Worm (Caenorhabditis elegans) whole organism, L1 larva: ENCODE measurements around the gene C29F5.8.

Experiments used
- C04F5.9 ChIP-seq: sonication (generic microtip); optimal IDR thresholded peaks from 2 replicates; lab custom pipeline; 2016; ENCODE audit warnings: missing genetic modification characterization, missing compliant biosample characterization
- C16A3.4 ChIP-seq: fragments of 150-350 bp; optimal IDR thresholded peaks from 2 replicates; lab custom pipeline; 2014; ENCODE audit warnings: missing biosample characterization, missing genetic modification characterization
- C34B4.2 ChIP-seq: sonication (generic microtip); optimal IDR thresholded peaks from 2 replicates; lab custom pipeline; 2017; ENCODE audit warnings: mild to moderate bottlenecking, missing genetic modification characterization, missing compliant biosample characterization
- Y116A8C.19 ChIP-seq: sonication (generic microtip); optimal IDR thresholded peaks from 2 replicates; lab custom pipeline; 2016; ENCODE audit warnings: missing compliant biosample characterization, missing genetic modification characterization, borderline replicate concordance
- aha-1 ChIP-seq: fragments of 150-350 bp; optimal IDR thresholded peaks from 2 replicates; lab custom pipeline; 2014; ENCODE audit warnings: missing biosample characterization, missing genetic modification characterization
- alr-1 ChIP-seq: fragments of 200-800 bp; sonication (Bioruptor generic); optimal IDR thresholded peaks from 2 replicates; lab custom pipeline; 2018; ENCODE audit warnings: borderline replicate concordance, mild to moderate bottlenecking, missing genetic modification characterization, missing compliant biosample characterization
- aly-2 ChIP-seq: fragments of 150-350 bp; optimal IDR thresholded peaks from 2 replicates; lab custom pipeline; 2014; ENCODE audit warnings: missing biosample characterization, missing genetic modification characterization
- blmp-1 ChIP-seq: fragments of 150-350 bp; optimal IDR thresholded peaks from 2 replicates; lab custom pipeline; 2014; ENCODE audit warnings: missing biosample characterization, missing genetic modification characterization
- ceh-63 ChIP-seq: fragments of 200-800 bp; sonication (Bioruptor generic); optimal IDR thresholded peaks from 2 replicates; lab custom pipeline; 2018; ENCODE audit warnings: mild to moderate bottlenecking, missing genetic modification characterization, missing compliant biosample characterization
- ceh-8 ChIP-seq: fragments of 200-800 bp; sonication (Bioruptor generic); optimal IDR thresholded peaks from 2 replicates; lab custom pipeline; 2018; ENCODE audit warnings: mild to moderate bottlenecking, missing genetic modification characterization, moderate library complexity, missing compliant biosample characterization
- ceh-82 ChIP-seq, 3 experiments: fragments of 150-350 bp in 1 of 3; sonication (generic microtip) in 2 of 3; optimal IDR thresholded peaks; 2 replicates each; lab custom pipeline; 2014 to 2017; ENCODE audit warnings: missing biosample characterization in 3 of 3, missing genetic modification characterization in 3 of 3
- ceh-90 ChIP-seq: sonication (generic microtip); optimal IDR thresholded peaks from 2 replicates; lab custom pipeline; 2016; ENCODE audit warnings: missing genetic modification characterization, missing compliant biosample characterization
- ces-1 ChIP-seq: fragments of 150-350 bp; optimal IDR thresholded peaks from 2 replicates; lab custom pipeline; 2014; ENCODE audit warnings: missing biosample characterization, missing genetic modification reagents, missing genetic modification characterization
- efl-3 ChIP-seq: fragments of 200-800 bp; sonication (Bioruptor generic); optimal IDR thresholded peaks from 2 replicates; lab custom pipeline; 2018; ENCODE audit warnings: mild to moderate bottlenecking, missing genetic modification characterization, missing compliant biosample characterization
- egl-13 ChIP-seq: sonication (generic microtip); optimal IDR thresholded peaks from 2 replicates; lab custom pipeline; 2016; ENCODE audit warnings: missing genotype, missing genetic modification reagents, missing genetic modification characterization, missing compliant biosample characterization
- egl-27 ChIP-seq, 2 experiments: fragments of 150-350 bp in 1 of 2; sonication (generic microtip); optimal IDR thresholded peaks; 3 replicates each; lab custom pipeline; 2017 to 2018; ENCODE audit warnings: missing biosample characterization in 2 of 2, missing genetic modification characterization in 2 of 2, missing genetic modification reagents in 2 of 2
- ets-5 ChIP-seq: fragments of 200-800 bp; sonication (Bioruptor generic); IDR thresholded peaks from 2 replicates; pipeline ENCODE4 v1.3.6; 2022; ENCODE audit warnings: missing genetic modification characterization, missing compliant biosample characterization
- fkh-10 ChIP-seq: sonication (generic microtip); optimal IDR thresholded peaks from 2 replicates; lab custom pipeline; 2017; ENCODE audit warnings: missing biosample characterization, missing genetic modification reagents, missing genetic modification characterization
- fkh-4 ChIP-seq: sonication (generic microtip); optimal IDR thresholded peaks from 2 replicates; lab custom pipeline; 2016; ENCODE audit warnings: missing compliant biosample characterization, missing genetic modification characterization, borderline replicate concordance
- fkh-8 ChIP-seq: sonication (generic microtip); optimal IDR thresholded peaks from 2 replicates; lab custom pipeline; 2016; ENCODE audit warnings: mild to moderate bottlenecking, missing genetic modification characterization, missing compliant biosample characterization
- fos-1 ChIP-seq: fragments of 150-350 bp; optimal IDR thresholded peaks from 2 replicates; lab custom pipeline; 2014; ENCODE audit warnings: missing biosample characterization, missing genetic modification characterization
- grh-1 ChIP-seq: fragments of 200-800 bp; sonication (Bioruptor generic); IDR thresholded peaks from 2 replicates; pipeline ENCODE4 v1.3.6; 2022; ENCODE audit warnings: missing genetic modification reagents, missing genetic modification characterization, missing compliant biosample characterization
- hlh-4 ChIP-seq: sonication (generic microtip); optimal IDR thresholded peaks from 2 replicates; lab custom pipeline; 2016; ENCODE audit warnings: mild to moderate bottlenecking, missing genetic modification characterization, missing compliant biosample characterization
- irx-1 ChIP-seq: sonication (generic microtip); optimal IDR thresholded peaks from 2 replicates; lab custom pipeline; 2016; ENCODE audit warnings: missing genetic modification characterization, missing compliant biosample characterization
- isw-1 ChIP-seq: fragments of 200-800 bp; sonication (Bioruptor generic); IDR thresholded peaks from 2 replicates; pipeline ENCODE4 v1.3.6; 2022; ENCODE audit warnings: missing genetic modification characterization, missing compliant biosample characterization
- jun-1 ChIP-seq: fragments of 150-350 bp; optimal IDR thresholded peaks from 2 replicates; lab custom pipeline; 2014; ENCODE audit warnings: missing biosample characterization, missing genetic modification reagents, missing genetic modification characterization
- lin-15B ChIP-seq: fragments of 150-350 bp; sonication (generic microtip); optimal IDR thresholded peaks from 3 replicates; lab custom pipeline; 2014; ENCODE audit warnings: missing biosample characterization, missing genetic modification characterization
- lin-39 ChIP-seq: fragments of 150-350 bp; optimal IDR thresholded peaks from 2 replicates; lab custom pipeline; 2014; ENCODE audit warnings: missing biosample characterization, missing genetic modification reagents, missing genetic modification characterization
- lir-3 ChIP-seq: sonication (generic microtip); optimal IDR thresholded peaks from 2 replicates; lab custom pipeline; 2016; ENCODE audit warnings: mild to moderate bottlenecking, missing genetic modification characterization, moderate library complexity, missing compliant biosample characterization; ENCODE audit not compliant: poor library complexity
- lsy-2 ChIP-seq, 2 experiments: fragments of 150-350 bp; optimal IDR thresholded peaks; 2 replicates each; lab custom pipeline; 2014; ENCODE audit warnings: missing biosample characterization in 2 of 2, missing genetic modification characterization in 2 of 2
- mab-9 ChIP-seq: fragments of 200-800 bp; sonication (Bioruptor generic); IDR thresholded peaks from 2 replicates; pipeline ENCODE4 v1.3.6; 2022; ENCODE audit warnings: missing genetic modification reagents, missing genetic modification characterization, missing compliant biosample characterization
- mep-1 ChIP-seq: fragments of 150-350 bp; optimal IDR thresholded peaks from 2 replicates; lab custom pipeline; 2014; ENCODE audit warnings: missing biosample characterization, missing genetic modification characterization
- nhr-11 ChIP-seq: fragments of 150-350 bp; optimal IDR thresholded peaks from 2 replicates; lab custom pipeline; 2014; ENCODE audit warnings: missing biosample characterization, missing genetic modification characterization
- nhr-19 ChIP-seq: fragments of 200-800 bp; sonication (Bioruptor generic); conservative IDR thresholded peaks from 2 replicates; pipeline ENCODE4 v1.3.6; 2022; ENCODE audit warnings: missing genetic modification characterization, missing compliant biosample characterization
- nhr-237 ChIP-seq: fragments of 150-350 bp; optimal IDR thresholded peaks from 2 replicates; lab custom pipeline; 2014; ENCODE audit warnings: missing biosample characterization, missing genetic modification characterization
- nhr-76 ChIP-seq: sonication (generic microtip); optimal IDR thresholded peaks from 2 replicates; lab custom pipeline; 2017; ENCODE audit warnings: missing biosample characterization, missing genetic modification characterization
- nhr-77 ChIP-seq: fragments of 150-350 bp; optimal IDR thresholded peaks from 2 replicates; lab custom pipeline; 2014; ENCODE audit warnings: missing biosample characterization, missing genetic modification characterization
- nhr-90 ChIP-seq: sonication (generic microtip); optimal IDR thresholded peaks from 2 replicates; lab custom pipeline; 2016; ENCODE audit warnings: mild to moderate bottlenecking, missing genetic modification characterization, missing compliant biosample characterization; ENCODE audit not compliant: poor library complexity
- rnt-1 ChIP-seq: sonication (generic microtip); optimal IDR thresholded peaks from 2 replicates; lab custom pipeline; 2016; ENCODE audit warnings: mild to moderate bottlenecking, missing genetic modification characterization, moderate library complexity, missing compliant biosample characterization
- snpc-4 ChIP-seq: fragments of 150-350 bp; optimal IDR thresholded peaks from 2 replicates; lab custom pipeline; 2014; ENCODE audit warnings: missing biosample characterization, missing genetic modification characterization
- snu-23 ChIP-seq: sonication (generic microtip); optimal IDR thresholded peaks from 2 replicates; lab custom pipeline; 2016; ENCODE audit warnings: missing genetic modification characterization, missing compliant biosample characterization
- sptf-1 ChIP-seq: fragments of 150-350 bp; optimal IDR thresholded peaks from 2 replicates; lab custom pipeline; 2014; ENCODE audit warnings: missing biosample characterization, missing genetic modification characterization
- sup-37 ChIP-seq: fragments of 200-800 bp; sonication (Bioruptor generic); optimal IDR thresholded peaks from 2 replicates; lab custom pipeline; 2018; ENCODE audit warnings: mild to moderate bottlenecking, missing genetic modification characterization, missing compliant biosample characterization
- tbx-2 ChIP-seq: sonication (generic microtip); optimal IDR thresholded peaks from 2 replicates; lab custom pipeline; 2016; ENCODE audit warnings: missing genetic modification characterization, missing compliant biosample characterization
- tlp-1 ChIP-seq: fragments of 150-350 bp; optimal IDR thresholded peaks from 2 replicates; lab custom pipeline; 2014; ENCODE audit warnings: missing biosample characterization, missing genetic modification characterization
- unc-130 ChIP-seq: fragments of 150-350 bp; optimal IDR thresholded peaks from 2 replicates; lab custom pipeline; 2017; ENCODE audit warnings: missing biosample characterization, missing genetic modification characterization, inconsistent platforms
- unc-86 ChIP-seq: sonication (generic microtip); optimal IDR thresholded peaks from 2 replicates; lab custom pipeline; 2016; ENCODE audit warnings: missing genetic modification characterization, missing compliant biosample characterization
- unc-98 ChIP-seq: fragments of 200-800 bp; sonication (Bioruptor generic); IDR thresholded peaks from 2 replicates; pipeline ENCODE4 v1.3.6; 2022; ENCODE audit warnings: missing genetic modification characterization, missing compliant biosample characterization
- vab-15 ChIP-seq: sonication (generic microtip); optimal IDR thresholded peaks from 2 replicates; lab custom pipeline; 2017; ENCODE audit warnings: missing genotype, mild to moderate bottlenecking, missing genetic modification characterization, missing compliant biosample characterization
- xbp-1 ChIP-seq: sonication (generic microtip); optimal IDR thresholded peaks from 2 replicates; lab custom pipeline; 2016; ENCODE audit warnings: missing genetic modification characterization, missing compliant biosample characterization
- zag-1 ChIP-seq: fragments of 150-350 bp; optimal IDR thresholded peaks from 2 replicates; lab custom pipeline; 2014; ENCODE audit warnings: missing biosample characterization, missing genetic modification characterization
- ztf-11 ChIP-seq, 2 experiments: sonication (generic microtip); optimal IDR thresholded peaks; 2 replicates each; lab custom pipeline; 2016 to 2017; ENCODE audit warnings: missing genetic modification characterization in 2 of 2, missing biosample characterization in 1 of 2, missing compliant biosample characterization in 1 of 2
- ztf-4 ChIP-seq: fragments of 150-350 bp; optimal IDR thresholded peaks from 2 replicates; lab custom pipeline; 2014; ENCODE audit warnings: missing biosample characterization, missing genetic modification characterization

Gene C29F5.8

DNA sequence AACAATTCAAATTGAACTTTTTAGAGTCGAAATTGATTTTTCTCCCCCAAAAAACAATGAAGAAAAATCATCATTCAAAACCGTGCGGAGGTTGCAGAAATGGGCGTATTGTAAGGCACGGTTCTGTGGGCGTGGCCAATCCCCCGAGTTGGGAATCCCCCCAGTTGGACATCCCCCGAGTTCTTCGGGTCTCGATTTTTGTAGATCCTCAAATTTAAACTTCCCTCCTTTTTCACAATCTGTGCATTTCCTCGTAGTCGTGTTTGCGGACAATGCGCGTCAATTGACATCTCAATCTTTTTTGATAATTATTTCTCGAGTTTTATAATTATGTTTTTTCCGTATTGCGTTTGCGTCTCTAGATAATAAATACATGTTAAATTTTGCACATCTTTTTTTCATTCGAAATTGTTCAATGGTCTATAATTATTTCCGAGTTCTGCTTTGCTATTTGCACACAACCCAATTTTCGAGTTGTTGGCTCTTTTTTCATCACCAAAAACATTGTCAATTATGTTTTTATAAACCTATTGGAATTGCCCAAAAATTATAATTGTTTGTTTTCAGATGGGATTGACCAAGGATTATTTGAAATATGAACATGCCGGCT lies 36.3 kb upstream of the C29F5.8 start, which contains the start of gene F13H8.2 (continued):
- TF ChIP-seq fos-1 (tag; lab: Kevin White, UChicago), result peak; percentile 51
- TF ChIP-seq unc-86, result peak; percentile 80
- peak; percentile 82 for TF ChIP-seq grh-1 (GFP tag; lab: Robert Waterston, UW)
- TF ChIP-seq egl-13 (tag; lab: Kevin White, UChicago), result peak; percentile 81
- TF ChIP-seq sptf-1 (tag; lab: Kevin White, UChicago), result no peak
- peak; percentile 88 for TF ChIP-seq isw-1 (GFP tag; lab: Robert Waterston, UW)
- TF ChIP-seq ztf-4 (tag; lab: Kevin White, UChicago), result peak; percentile 47
- peak; percentile 58 for TF ChIP-seq irx-1
- peak; percentile 63 for TF ChIP-seq aly-2 (tag; lab: Kevin White, UChicago)
- peak; percentile 90 for TF ChIP-seq unc-130 (tag; lab: Kevin White, UChicago)
- TF ChIP-seq aha-1 (tag; lab: Kevin White, UChicago), result no peak
- peak; percentile 88 for TF ChIP-seq rnt-1 (tag; lab: Kevin White, UChicago)
- peak; percentile 82 to 90 for TF ChIP-seq lsy-2 (tag; optimal IDR thresholded peaks at IDR 0.05; lab: Kevin White, UChicago)
- TF ChIP-seq ces-1 (GFP tag; lab: Kevin White, UChicago), result no peak
- peak; percentile 58 for TF ChIP-seq C04F5.9 (tag; lab: Kevin White, UChicago)
- no peak for TF ChIP-seq nhr-237 (tag; lab: Kevin White, UChicago)
- TF ChIP-seq mep-1, result peak; percentile 80
- TF ChIP-seq ztf-11 (tag; optimal IDR thresholded peaks at IDR 0.05; lab: Kevin White, UChicago), result peak in 1 of 2 experiments; percentile 59
- peak; percentile 83 for TF ChIP-seq mab-9 (GFP tag; lab: Robert Waterston, UW)
- TF ChIP-seq snpc-4 (tag; lab: Kevin White, UChicago), result peak; percentile 44
- TF ChIP-seq ets-5 (GFP tag; lab: Robert Waterston, UW), result no peak
- TF ChIP-seq vab-15 (tag; lab: Kevin White, UChicago), result peak; percentile 41
- peak; percentile 57 for TF ChIP-seq jun-1 (tag; lab: Kevin White, UChicago)
- no peak for TF ChIP-seq egl-27 (tag; optimal IDR thresholded peaks at IDR 0.05; lab: Kevin White, UChicago)
- TF ChIP-seq hlh-4, result no peak
- peak; percentile 89 for TF ChIP-seq nhr-19 (GFP tag; lab: Robert Waterston, UW)
- peak; percentile 70 for TF ChIP-seq blmp-1 (tag; lab: Kevin White, UChicago)
- TF ChIP-seq lin-39 (tag; lab: Kevin White, UChicago), result no peak
- peak; percentile 75 for TF ChIP-seq xbp-1 (tag; lab: Kevin White, UChicago)
- peak; percentile 86 for TF ChIP-seq snu-23 (GFP tag; lab: Kevin White, UChicago)
- TF ChIP-seq zag-1, result no peak
- peak; percentile 70 for TF ChIP-seq lin-15B
- TF ChIP-seq sup-37, result no peak
- TF ChIP-seq ceh-90 (tag; lab: Kevin White, UChicago), result no peak
- no peak for TF ChIP-seq fkh-4
- peak; percentile 80 for TF ChIP-seq C16A3.4 (tag; lab: Kevin White, UChicago)
- no peak for TF ChIP-seq nhr-76 (tag; lab: Kevin White, UChicago)
- TF ChIP-seq tlp-1 (tag; lab: Kevin White, UChicago), result no peak
- TF ChIP-seq nhr-11 (tag; lab: Kevin White, UChicago), result no peak
- peak; percentile 77 for TF ChIP-seq nhr-90 (tag; lab: Kevin White, UChicago)
- TF ChIP-seq nhr-77 (tag; lab: Kevin White, UChicago), result peak; percentile 62
- no peak for TF ChIP-seq unc-98 (GFP tag; lab: Robert Waterston, UW)
- TF ChIP-seq ceh-8 (GFP tag; lab: Kevin White, UChicago), result peak; percentile 83
- TF ChIP-seq fkh-8 (tag; lab: Kevin White, UChicago), result peak; percentile 68
- peak; percentile 74 to 78 (median 75) for TF ChIP-seq ceh-82 (tag; optimal IDR thresholded peaks at IDR 0.05; lab: Kevin White, UChicago)
- TF ChIP-seq Y116A8C.19 (tag; lab: Kevin White, UChicago), result no peak
- TF ChIP-seq fkh-10 (GFP tag; lab: Kevin White, UChicago), result peak; percentile 20
- TF ChIP-seq ceh-63 (GFP tag; lab: Kevin White, UChicago), result no peak
- TF ChIP-seq C34B4.2 (tag; lab: Kevin White, UChicago), result no peak
- no peak for TF ChIP-seq efl-3 (GFP tag; lab: Kevin White, UChicago)
- no peak for TF ChIP-seq alr-1
- peak; percentile 72 for TF ChIP-seq lir-3 (tag; lab: Kevin White, UChicago)
- TF ChIP-seq tbx-2, result peak; percentile 86
